Worm (Caenorhabditis elegans) whole organism, L4 larva: ENCODE data around the gene nspc-7.

Source experiments
- attf-4 ChIP-seq: sonication (generic microtip); optimal IDR thresholded peaks from 3 replicates; lab custom pipeline; 2017; ENCODE audit warnings: missing biosample characterization, missing genetic modification characterization
- ceh-82 ChIP-seq: sonication (generic microtip); optimal IDR thresholded peaks from 2 replicates; lab custom pipeline; 2017; ENCODE audit warnings: missing biosample characterization, missing genetic modification characterization
- egl-27 ChIP-seq: sonication (generic microtip); optimal IDR thresholded peaks from 3 replicates; lab custom pipeline; 2017; ENCODE audit warnings: missing biosample characterization, missing genetic modification reagents, missing genetic modification characterization
- fkh-10 ChIP-seq: fragments of 150-350 bp; optimal IDR thresholded peaks from 2 replicates; lab custom pipeline; 2014; ENCODE audit warnings: missing biosample characterization, missing genetic modification reagents, missing genetic modification characterization
- hlh-30 ChIP-seq: sonication (generic microtip); optimal IDR thresholded peaks from 2 replicates; lab custom pipeline; 2017; ENCODE audit warnings: antibody characterized with exemption, mild to moderate bottlenecking, missing genetic modification characterization, missing compliant biosample characterization; ENCODE audit not compliant: insufficient read depth
- hmg-1.1 ChIP-seq: fragments of 200-800 bp; sonication (Bioruptor generic); IDR thresholded peaks from 2 replicates; pipeline ENCODE4 v1.3.6; 2022; ENCODE audit warnings: missing genetic modification reagents, missing genetic modification characterization, missing compliant biosample characterization
- lim-7 ChIP-seq: fragments of 200-800 bp; sonication (Bioruptor generic); IDR thresholded peaks from 2 replicates; pipeline ENCODE4 v1.3.6; 2022; ENCODE audit warnings: missing genetic modification characterization, missing compliant biosample characterization
- lsy-2 ChIP-seq, 2 experiments: fragments of 150-350 bp in 1 of 2; sonication (generic microtip) in 1 of 2; optimal IDR thresholded peaks; 2 replicates each; lab custom pipeline; 2014 to 2017; ENCODE audit warnings: missing biosample characterization in 2 of 2, missing genetic modification characterization in 2 of 2
- nhr-111 ChIP-seq: fragments of 200-800 bp; sonication (Bioruptor generic); optimal IDR thresholded peaks from 2 replicates; lab custom pipeline; 2018; ENCODE audit warnings: mild to moderate bottlenecking, missing genetic modification characterization, missing compliant biosample characterization
- nhr-6 ChIP-seq: fragments of 150-350 bp; optimal IDR thresholded peaks from 2 replicates; lab custom pipeline; 2014; ENCODE audit warnings: missing biosample characterization, missing genetic modification characterization
- nhr-76 ChIP-seq: fragments of 150-350 bp; optimal IDR thresholded peaks from 2 replicates; lab custom pipeline; 2014; ENCODE audit warnings: missing biosample characterization, missing genetic modification characterization
- pqm-1 ChIP-seq: sonication (generic microtip); optimal IDR thresholded peaks from 2 replicates; lab custom pipeline; 2017; ENCODE audit warnings: missing biosample characterization, missing genetic modification characterization
- unc-130 ChIP-seq: sonication (generic microtip); optimal IDR thresholded peaks from 2 replicates; lab custom pipeline; 2016; ENCODE audit warnings: missing genetic modification reagents, missing genetic modification characterization, missing compliant biosample characterization
- unc-62 ChIP-seq, 3 experiments: fragments of 150-350 bp in 1 of 3; sonication (generic microtip); optimal IDR thresholded peaks in 2 of 3; peaks in 1 of 3; 1 replicate in 1 of 3; 2 replicates in 2 of 3; lab custom pipeline; 2014 to 2017; ENCODE audit warnings: missing biosample characterization in 3 of 3, missing genetic modification characterization in 3 of 3, missing genetic modification reagents in 3 of 3, missing genotype in 1 of 3

DNA sequence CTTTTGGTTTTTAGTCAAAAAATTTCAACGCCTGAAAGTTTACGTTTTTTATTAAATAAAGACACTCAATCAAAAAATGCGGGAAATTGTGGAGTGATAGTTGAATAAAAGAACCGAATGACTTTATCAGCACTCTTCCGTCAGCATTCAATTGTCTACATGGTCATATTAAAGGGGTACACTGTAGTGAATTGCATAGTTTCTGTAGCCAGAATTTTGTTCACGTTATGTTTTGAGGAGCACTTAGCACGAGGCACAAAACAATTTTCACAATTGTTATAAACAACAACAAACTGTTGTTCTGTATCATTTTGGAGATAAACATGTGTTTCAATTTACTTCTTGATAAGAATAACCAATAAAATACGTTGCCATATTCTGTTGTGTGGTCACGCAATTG is 7.4 kb downstream of the nspc-7 start, which contains the start of gene D2021.4:
- TF ChIP-seq nhr-111 (GFP tag; lab: Kevin White, UChicago) (no peak), unc-62 (GFP tag; optimal IDR thresholded peaks at IDR 0.05 in 1 of 2; lab: Kevin White, UChicago) (no peak), unc-62 (tag; optimal IDR thresholded peaks at IDR 0.05; lab: Kevin White, UChicago) (no peak), lim-7 (no peak), hmg-1.1 (no peak), nhr-6 (tag; lab: Kevin White, UChicago) (no peak), pqm-1 (tag; lab: Kevin White, UChicago) (no peak), unc-130 (GFP tag; lab: Kevin White, UChicago) (no peak), ceh-82 (tag; lab: Kevin White, UChicago) (no peak), attf-4 (tag; lab: Kevin White, UChicago) (no peak), hlh-30 (tag; lab: Kevin White, UChicago) (peak; percentile 38), nhr-76 (tag; lab: Kevin White, UChicago) (no peak), fkh-10 (no peak), egl-27 (tag; lab: Kevin White, UChicago) (no peak), lsy-2 (tag; optimal IDR thresholded peaks at IDR 0.05; lab: Kevin White, UChicago) (no peak)
